Worm (Caenorhabditis elegans): Measurements from ENCODE around the gene srh-37.

Gene srh-37

ce11 chrV:503728-504127, 8.6 kb downstream of the srh-37 start, which contains the start of gene srlf-35:
Gene srlf-35, plus strand, starts transcription at chrV:504028.
- TF ChIP-seq dmd-4 (tag; optimal IDR thresholded peaks at IDR 0.05) (no peak), lsy-2 (tag; optimal IDR thresholded peaks at IDR 0.05) (no peak), aly-2 (tag; optimal IDR thresholded peaks at IDR 0.05) (no peak), lin-13 (GFP tag; optimal IDR thresholded peaks at IDR 0.05) (no peak), blmp-1 (tag; optimal IDR thresholded peaks at IDR 0.05; ENCODE audit: insufficient read depth) (no peak), mbf-1 (tag; optimal IDR thresholded peaks at IDR 0.05) (no peak), egl-27 (tag; optimal IDR thresholded peaks at IDR 0.05) (no peak), nhr-10 (tag; optimal IDR thresholded peaks at IDR 0.05) (no peak)

- TF ChIP-seq elt-1 (tag; optimal IDR thresholded peaks at IDR 0.05) (no peak), mbf-1 (tag; optimal IDR thresholded peaks at IDR 0.05) (no peak), R02D3.7 (tag; optimal IDR thresholded peaks at IDR 0.05) (no peak), blmp-1 (tag; optimal IDR thresholded peaks at IDR 0.05; ENCODE audit: insufficient read depth) (no peak), nhr-21 (tag; optimal IDR thresholded peaks at IDR 0.05) (no peak), lin-39 (tag; optimal IDR thresholded peaks at IDR 0.05) (no peak), ZK546.5 (tag; optimal IDR thresholded peaks at IDR 0.05) (no peak), nhr-10 (tag; optimal IDR thresholded peaks at IDR 0.05) (no peak), mab-5 (tag; optimal IDR thresholded peaks at IDR 0.05) (no peak), lin-13 (GFP tag; optimal IDR thresholded peaks at IDR 0.05) (no peak), unc-39 (tag; optimal IDR thresholded peaks at IDR 0.05) (no peak), lin-11 (tag; optimal IDR thresholded peaks at IDR 0.05) (no peak), C34F6.9 (tag; optimal IDR thresholded peaks at IDR 0.05) (no peak), snpc-4 (tag; optimal IDR thresholded peaks at IDR 0.05) (no peak), peb-1 (tag; optimal IDR thresholded peaks at IDR 0.05) (no peak), Y55F3AM.14 (GFP tag; optimal IDR thresholded peaks at IDR 0.05) (no peak)
Observed at ce11 chrV:502803-503273, 9.5 kb downstream of the srh-37 start, which contains the start of gene T01G6.10. Gene T01G6.10, minus strand, starts transcription at chrV:503223.

- TF ChIP-seq mdl-1 (tag; optimal IDR thresholded peaks at IDR 0.05), result no peak
- no peak for TF ChIP-seq sma-3 (GFP tag; optimal IDR thresholded peaks at IDR 0.05)
- no peak for TF ChIP-seq lin-13 (GFP tag; optimal IDR thresholded peaks at IDR 0.05)
- no peak for TF ChIP-seq sma-9 (GFP tag; optimal IDR thresholded peaks at IDR 0.05)
- TF ChIP-seq sma-9 (tag; optimal IDR thresholded peaks at IDR 0.05), result no peak
- no peak for TF ChIP-seq alr-1 (tag; optimal IDR thresholded peaks at IDR 0.05)
- TF ChIP-seq unc-62 (GFP tag; optimal IDR thresholded peaks at IDR 0.05), result no peak
- no peak for TF ChIP-seq skn-1 (tag; optimal IDR thresholded peaks at IDR 0.05)
- no peak for TF ChIP-seq Y55F3AM.14 (GFP tag; optimal IDR thresholded peaks at IDR 0.05)
- TF ChIP-seq nhr-21 (tag; optimal IDR thresholded peaks at IDR 0.05), result no peak
- no peak for TF ChIP-seq zag-1 (tag; optimal IDR thresholded peaks at IDR 0.05)
- no peak for TF ChIP-seq aly-2 (tag; optimal IDR thresholded peaks at IDR 0.05)
- TF ChIP-seq elt-1 (tag; optimal IDR thresholded peaks at IDR 0.05), result no peak
Observed at ce11 chrV:501230-501629, 11.1 kb downstream of the srh-37 start, which contains the start of gene str-256. Gene str-256, minus strand, starts transcription at chrV:501330.

- no peak for TF ChIP-seq nhr-10 (tag; optimal IDR thresholded peaks at IDR 0.05)
- no peak for TF ChIP-seq gmeb-1 (tag; optimal IDR thresholded peaks at IDR 0.05)
- TF ChIP-seq zag-1 (tag; optimal IDR thresholded peaks at IDR 0.05), result no peak
Observed at ce11 chrV:500535-500934, 11.8 kb downstream of the srh-37 start.

ce11 chrV:497399-497798, 14.9 kb downstream of the srh-37 start, which contains the start of gene T01G6.1:
Gene T01G6.1, plus strand, starts transcription at chrV:497699.
- TF ChIP-seq alr-1 (tag; optimal IDR thresholded peaks at IDR 0.05) (no peak), nhr-10 (tag; optimal IDR thresholded peaks at IDR 0.05) (no peak), ztf-1 (GFP tag; conservative IDR thresholded peaks at IDR 0.05) (no peak), nhr-25 (tag; optimal IDR thresholded peaks at IDR 0.05) (no peak), elt-3 (tag; optimal IDR thresholded peaks at IDR 0.05) (no peak), ztf-11 (tag; optimal IDR thresholded peaks at IDR 0.05) (no peak), lin-39 (tag; optimal IDR thresholded peaks at IDR 0.05) (no peak), gmeb-1 (tag; optimal IDR thresholded peaks at IDR 0.05) (no peak), nhr-11 (tag; optimal IDR thresholded peaks at IDR 0.05) (no peak), nhr-23 (tag; optimal IDR thresholded peaks at IDR 0.05) (no peak), R02D3.7 (tag; optimal IDR thresholded peaks at IDR 0.05) (no peak), ceh-16 (tag; optimal IDR thresholded peaks at IDR 0.05) (no peak), mab-5 (tag; optimal IDR thresholded peaks at IDR 0.05) (no peak), peb-1 (tag; optimal IDR thresholded peaks at IDR 0.05) (no peak), ZK546.5 (tag; optimal IDR thresholded peaks at IDR 0.05) (no peak), lsy-2 (tag; optimal IDR thresholded peaks at IDR 0.05) (no peak), nhr-129 (tag; optimal IDR thresholded peaks at IDR 0.05) (no peak), nhr-6 (tag; optimal IDR thresholded peaks at IDR 0.05) (no peak), mbf-1 (tag; optimal IDR thresholded peaks at IDR 0.05) (no peak)
